Worm (Caenorhabditis elegans): ENCODE results near the gene C18C4.7.

The C18C4.7 gene

DNA sequence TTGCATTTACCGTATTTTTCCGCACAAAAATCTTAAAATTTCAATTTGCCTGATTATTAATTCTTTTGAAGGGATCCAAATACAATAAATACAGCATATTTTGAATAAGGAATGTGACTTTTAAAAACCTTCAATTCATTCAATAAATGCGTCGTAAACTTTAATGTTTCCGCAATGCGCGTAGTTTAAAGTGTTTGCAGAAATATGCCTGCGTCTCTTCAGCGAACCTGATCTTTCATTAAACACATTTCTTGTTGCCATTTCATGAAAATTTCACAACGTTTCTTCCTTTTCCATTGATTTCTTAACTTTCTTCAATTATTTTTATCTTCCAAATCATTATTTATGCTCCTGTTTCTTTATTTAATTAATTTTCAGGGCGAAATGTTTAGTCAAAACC lies 25.3 kb upstream of the C18C4.7 start, which contains the start of gene vps-37 (continued):
- TF ChIP-seq hmg-20 (GFP tag; IDR thresholded peaks at IDR 0.05): 0 out of 2 replicates have a peak, but pooled peaks have one; percentile 21
- peak; percentile 77 for TF ChIP-seq ZK185.1 (tag; optimal IDR thresholded peaks at IDR 0.05; ENCODE audit: poor library complexity, severe bottlenecking)
- TF ChIP-seq pbrm-1 (GFP tag; IDR thresholded peaks at IDR 0.05): peak; percentile 62; the same call in 1 of the 2 replicates
- peak; percentile 73 for TF ChIP-seq mcd-1 (GFP tag; IDR thresholded peaks at IDR 0.05)
- TF ChIP-seq lin-35 (GFP tag; optimal IDR thresholded peaks at IDR 0.05): peak in 1 of 3 experiments; percentile 70
- no peak for TF ChIP-seq rpc-1 (optimal IDR thresholded peaks at IDR 0.05)
- no peak for TF ChIP-seq rpc-1 (tag; optimal IDR thresholded peaks at IDR 0.05)
- peak; percentile 75 for TF ChIP-seq lin-54 (GFP tag; optimal IDR thresholded peaks at IDR 0.05)
- peak; percentile 36; the same call in 1 of the 2 replicates for TF ChIP-seq cebp-1 (GFP tag; IDR thresholded peaks at IDR 0.05)
- peak; percentile 83 for TF ChIP-seq cebp-1 (tag; optimal IDR thresholded peaks at IDR 0.05)
- TF ChIP-seq sdz-38 (tag; optimal IDR thresholded peaks at IDR 0.05): no peak
- no peak for TF ChIP-seq F37B4.10 (GFP tag; IDR thresholded peaks at IDR 0.05)
- TF ChIP-seq efl-1 (GFP tag; optimal IDR thresholded peaks at IDR 0.05): peak; percentile 46
- no peak for TF ChIP-seq lag-1 (GFP tag; IDR thresholded peaks at IDR 0.05)
- TF ChIP-seq madf-8 (GFP tag; conservative IDR thresholded peaks at IDR 0.05): peak; percentile 50; the same call in 1 of the 2 replicates
- TF ChIP-seq snpc-4 (GFP tag; optimal IDR thresholded peaks at IDR 0.05): no peak
- peak in 3 of 4 experiments; percentile 33 to 55 (median 39) for TF ChIP-seq snpc-4 (tag; optimal IDR thresholded peaks at IDR 0.05)
- TF ChIP-seq ceh-58 (GFP tag; IDR thresholded peaks at IDR 0.05): no peak
- TF ChIP-seq Y53G8AR.9 (GFP tag; conservative IDR thresholded peaks at IDR 0.05): no peak
- no peak for TF ChIP-seq gei-17 (GFP tag; optimal IDR thresholded peaks at IDR 0.05)

DNA sequence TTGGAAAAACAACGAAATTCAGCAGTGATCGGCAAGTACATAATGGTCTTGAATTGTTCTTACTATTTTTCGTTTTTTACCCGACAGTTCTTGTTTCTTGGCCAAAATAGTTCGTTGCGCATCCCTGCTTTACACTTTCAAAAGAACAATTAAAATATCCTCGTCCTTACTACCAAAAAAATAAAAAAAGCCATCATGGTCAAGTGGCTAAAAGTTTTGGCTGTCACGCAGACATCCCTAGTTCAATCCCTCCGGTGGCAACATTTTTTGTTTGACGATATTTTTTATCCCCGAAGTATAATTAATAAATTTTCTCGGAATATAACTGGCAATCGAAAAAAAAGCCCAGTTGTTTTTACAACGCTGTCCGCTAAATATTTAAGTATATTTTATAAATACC lies 24.9 kb upstream of the C18C4.7 start:
- peak; percentile 70 for TF ChIP-seq die-1 (tag; optimal IDR thresholded peaks at IDR 0.05)
- TF ChIP-seq attf-3 (GFP tag; conservative IDR thresholded peaks at IDR 0.05): no peak; the same call in 1 of the 2 replicates
- no peak for TF ChIP-seq tlf-1 (GFP tag; optimal IDR thresholded peaks at IDR 0.05)
- TF ChIP-seq aptf-3 (GFP tag; IDR thresholded peaks at IDR 0.05): no peak
- no peak for TF ChIP-seq nhr-179 (tag; optimal IDR thresholded peaks at IDR 0.05)
- no peak; the same call in 1 of the 2 replicates for TF ChIP-seq Y53G8AR.9 (GFP tag; conservative IDR thresholded peaks at IDR 0.05)
- TF ChIP-seq ceh-79 (tag; optimal IDR thresholded peaks at IDR 0.05): peak; percentile 16
- TF ChIP-seq B0336.3 (GFP tag; IDR thresholded peaks at IDR 0.05): peak; percentile 95
- peak; percentile 67 for TF ChIP-seq B0261.1 (tag; optimal IDR thresholded peaks at IDR 0.05)
- peak; percentile 73 for TF ChIP-seq rpc-1 (optimal IDR thresholded peaks at IDR 0.05)
- peak; percentile 93 for TF ChIP-seq rpc-1 (tag; optimal IDR thresholded peaks at IDR 0.05)
- TF ChIP-seq hmg-1.2 (GFP tag; IDR thresholded peaks at IDR 0.05): peak; percentile 21; the same call in 1 of the 2 replicates
- TF ChIP-seq dox-1 (GFP tag; IDR thresholded peaks at IDR 0.05): 0 out of 2 replicates have a peak, but pooled peaks have one; percentile 30
- TF ChIP-seq ccch-3 (GFP tag; optimal IDR thresholded peaks at IDR 0.05): no peak
- TF ChIP-seq C17E4.6 (GFP tag; IDR thresholded peaks at IDR 0.05): peak; percentile 71
- TF ChIP-seq B0035.1 (tag; optimal IDR thresholded peaks at IDR 0.05): no peak
- TF ChIP-seq Y56A3A.18 (GFP tag; IDR thresholded peaks at IDR 0.05): no peak
- TF ChIP-seq akir-1 (GFP tag; optimal IDR thresholded peaks at IDR 0.05): no peak
- no peak for TF ChIP-seq F23B12.7 (tag; optimal IDR thresholded peaks at IDR 0.05; ENCODE audit: insufficient read depth)
- peak; percentile 51 for TF ChIP-seq rcor-1 (GFP tag; IDR thresholded peaks at IDR 0.05)
- no peak for TF ChIP-seq ceh-27 (GFP tag; optimal IDR thresholded peaks at IDR 0.05)
- peak; percentile 48; the same call in 1 of the 2 replicates for TF ChIP-seq nfyb-1 (GFP tag; IDR thresholded peaks at IDR 0.05)
- TF ChIP-seq F33H1.4 (GFP tag; IDR thresholded peaks at IDR 0.05): peak; percentile 9; the same call in 1 of the 2 replicates
- TF ChIP-seq sptf-2 (GFP tag; optimal IDR thresholded peaks at IDR 0.05): no peak
- TF ChIP-seq ets-4 (GFP tag; optimal IDR thresholded peaks at IDR 0.05): no peak
- TF ChIP-seq nhr-120 (GFP tag; IDR thresholded peaks at IDR 0.05): 0 out of 2 replicates have a peak, but pooled peaks have one; percentile 54
- TF ChIP-seq madf-8 (GFP tag; conservative IDR thresholded peaks at IDR 0.05): no peak
- TF ChIP-seq ztf-18 (tag; optimal IDR thresholded peaks at IDR 0.05): peak; percentile 59
- TF ChIP-seq hmg-20 (GFP tag; IDR thresholded peaks at IDR 0.05): no peak
- TF ChIP-seq somi-1 (GFP tag; optimal IDR thresholded peaks at IDR 0.05): no peak
- no peak for TF ChIP-seq T07F8.4 (tag; optimal IDR thresholded peaks at IDR 0.05)
- peak; percentile 62 for TF ChIP-seq hrde-1 (tag; optimal IDR thresholded peaks at IDR 0.05; ENCODE audit: borderline replicate concordance)
- TF ChIP-seq Y53F4B.3 (GFP tag; IDR thresholded peaks at IDR 0.05): peak; percentile 68; the same call in 1 of the 2 replicates

Data from whole organism, young adult.